Worm (Caenorhabditis elegans): Measurements from ENCODE around the gene exos-8.

ce11 chrII:6752850-6753249 is 11.4 kb downstream of the exos-8 start, which contains the start of gene F41G3.21:
- TF ChIP-seq jun-1 (tag; optimal IDR thresholded peaks at IDR 0.05) (no peak), nhr-90 (tag; optimal IDR thresholded peaks at IDR 0.05; ENCODE audit: poor library complexity) (no peak), nhr-12 (tag; optimal IDR thresholded peaks at IDR 0.05) (no peak), lin-13 (GFP tag; optimal IDR thresholded peaks at IDR 0.05) (no peak), unc-62 (GFP tag; optimal IDR thresholded peaks at IDR 0.05) (no peak), lsy-2 (tag; optimal IDR thresholded peaks at IDR 0.05) (no peak), snpc-4 (tag; optimal IDR thresholded peaks at IDR 0.05) (no peak)

Measured in whole organism, L1 larva.